Worm (Caenorhabditis elegans) whole organism, L4/young adult: ENCODE results near the gene C09B8.3.

Experiments used
- W03F9.2 ChIP-seq: fragments of 150-350 bp; optimal IDR thresholded peaks from 2 replicates; lab custom pipeline; 2014; ENCODE audit warnings: missing biosample characterization, missing genetic modification characterization
- dao-5 ChIP-seq: sonication (generic microtip); optimal IDR thresholded peaks from 2 replicates; lab custom pipeline; 2016; ENCODE audit warnings: missing genotype, missing genetic modification characterization, moderate library complexity, missing compliant biosample characterization
- him-1 ChIP-seq: sonication (generic microtip); optimal IDR thresholded peaks from 2 replicates; lab custom pipeline; 2016; ENCODE audit warnings: missing genotype, missing genetic modification reagents, missing genetic modification characterization, missing compliant biosample characterization

The C09B8.3 gene

DNA sequence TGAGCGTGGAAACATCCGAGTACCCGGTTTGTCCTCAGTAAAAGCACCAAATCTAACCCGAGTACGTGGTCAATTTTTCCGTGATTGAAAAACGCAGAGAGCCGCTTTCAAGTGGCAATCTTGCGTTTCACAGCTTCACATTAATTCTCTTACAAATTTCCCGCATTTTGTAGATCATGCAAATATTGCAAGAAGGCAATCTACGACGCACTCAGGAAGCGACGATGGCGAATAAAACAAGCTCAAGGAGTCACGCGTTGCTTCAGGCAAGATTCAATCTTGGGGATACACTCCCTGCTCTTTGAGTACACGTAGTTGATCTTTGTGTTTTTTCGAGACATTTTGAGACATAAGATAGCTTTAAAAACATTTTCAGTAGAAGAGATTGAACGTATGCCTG, 22.6 kb downstream of the C09B8.3 start:
- no peak for TF ChIP-seq dao-5 (tag; lab: Kevin White, UChicago)
- TF ChIP-seq W03F9.2 (tag; lab: Kevin White, UChicago): no peak
- no peak for TF ChIP-seq him-1 (tag; lab: Kevin White, UChicago)

DNA sequence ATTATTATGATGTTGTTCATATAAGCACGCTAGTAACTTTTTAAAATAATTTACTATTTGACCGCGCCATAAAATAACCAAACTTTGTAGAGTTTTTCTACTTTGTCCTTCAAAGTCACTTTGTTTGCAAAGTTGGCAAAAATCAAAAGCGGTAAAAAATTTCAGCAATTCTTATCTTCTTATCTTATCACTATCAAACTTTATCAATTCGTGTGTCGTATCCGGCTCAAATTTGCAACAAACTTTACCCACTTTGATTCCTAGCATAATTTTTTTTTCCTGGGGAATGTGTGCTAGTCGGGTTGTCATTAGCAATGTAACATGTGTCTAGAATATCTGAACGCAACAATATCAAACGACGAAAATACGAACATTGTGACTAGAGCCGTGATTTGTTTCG, 24.8 kb downstream of the C09B8.3 start:
- no peak for TF ChIP-seq W03F9.2 (tag; lab: Kevin White, UChicago)
- no peak for TF ChIP-seq him-1 (tag; lab: Kevin White, UChicago)
- TF ChIP-seq dao-5 (tag; lab: Kevin White, UChicago): no peak

DNA sequence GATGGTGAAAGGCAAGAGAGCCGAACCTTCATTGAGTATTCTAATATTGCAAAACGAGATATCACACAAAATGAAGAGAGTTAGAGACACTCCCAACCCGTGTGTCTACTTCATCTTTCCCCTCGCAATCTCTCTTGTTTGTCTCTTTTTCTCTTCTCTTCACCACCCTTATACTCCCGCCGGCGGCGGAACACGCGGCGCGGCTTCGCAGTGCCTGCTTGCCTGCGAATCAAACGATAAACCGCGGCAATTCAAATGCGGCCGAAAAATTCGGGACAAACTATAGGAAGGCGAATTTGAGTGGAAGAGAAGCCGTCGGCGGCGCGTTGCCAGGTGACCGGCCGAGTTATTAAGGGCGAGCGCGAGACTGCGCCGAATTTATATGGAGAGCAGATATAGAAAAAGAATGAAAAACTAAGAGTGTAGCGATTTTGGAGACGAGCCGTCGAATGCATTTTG, 25.9 kb downstream of the C09B8.3 start, which contains the start of gene klp-13:
TSS of gene klp-13 (plus strand) at position 409 of the 459 bp plus-strand sequence.
- peak; percentile 76 for TF ChIP-seq him-1 (tag; lab: Kevin White, UChicago)
- no peak for TF ChIP-seq W03F9.2 (tag; lab: Kevin White, UChicago)

DNA sequence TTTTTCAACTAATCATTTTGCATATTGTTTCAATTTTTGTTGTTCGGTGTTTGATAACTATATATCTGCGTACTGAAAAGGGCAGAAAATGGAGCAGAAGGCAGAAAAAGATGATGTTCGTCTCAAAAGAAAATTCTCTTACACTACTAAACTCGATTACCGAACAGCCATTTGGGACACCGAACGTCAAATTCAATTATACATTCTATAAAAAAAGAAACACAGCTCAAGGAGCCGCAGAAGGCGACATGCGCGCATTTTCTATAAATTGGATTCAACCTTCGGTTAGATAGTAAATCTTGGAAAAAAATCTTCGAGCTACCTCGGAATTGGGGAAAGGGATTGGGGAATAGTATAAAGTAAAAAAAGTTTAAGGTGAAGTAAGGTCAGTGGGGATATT, 27.2 kb downstream of the C09B8.3 start:
- no peak for TF ChIP-seq W03F9.2 (tag; lab: Kevin White, UChicago)
- no peak for TF ChIP-seq dao-5 (tag; lab: Kevin White, UChicago)
- TF ChIP-seq him-1 (tag; lab: Kevin White, UChicago): no peak

DNA sequence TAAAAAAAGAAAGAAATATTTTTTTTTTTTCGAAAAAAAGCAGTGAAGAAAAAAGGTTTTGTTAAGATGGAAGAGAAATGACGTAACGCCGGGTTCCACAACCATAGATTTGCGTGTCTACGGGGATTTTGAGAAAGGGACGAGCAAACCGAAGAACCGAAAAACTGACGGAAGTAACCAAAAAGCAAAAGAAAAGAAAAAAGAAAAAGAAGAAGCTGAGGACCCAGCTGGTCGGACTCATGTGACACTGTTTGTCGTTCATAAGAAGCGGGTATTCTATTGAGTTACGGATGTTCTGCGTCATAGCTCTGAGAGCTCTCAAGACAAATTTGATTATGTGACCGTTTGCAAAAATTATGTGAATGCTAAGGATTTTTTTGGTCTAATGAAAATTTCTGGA, 27.7 kb downstream of the C09B8.3 start:
- TF ChIP-seq him-1 (tag; lab: Kevin White, UChicago) (peak; percentile 20), W03F9.2 (tag; lab: Kevin White, UChicago) (no peak)

DNA sequence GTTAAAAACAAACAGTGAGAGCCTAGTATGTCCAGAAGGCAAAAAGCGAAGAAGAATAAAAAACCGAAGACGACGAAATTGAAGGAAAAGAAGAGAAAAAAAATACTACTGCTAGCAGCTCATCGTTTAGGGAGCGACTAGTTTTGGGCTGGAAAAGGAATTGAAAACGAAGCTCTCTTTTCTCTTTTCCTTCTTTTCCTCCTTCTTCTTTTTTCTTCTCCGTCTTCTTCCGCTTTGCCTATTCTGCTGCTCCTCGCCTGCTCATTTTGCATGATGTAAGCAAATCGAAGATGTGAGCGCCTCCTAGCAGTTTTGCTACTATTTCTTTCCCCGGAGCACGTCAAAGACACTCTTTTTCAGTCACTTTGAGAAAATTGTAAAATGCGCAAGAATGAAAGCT, 28.8 kb downstream of the C09B8.3 start:
- TF ChIP-seq dao-5 (tag; lab: Kevin White, UChicago): no peak
- peak; percentile 31 for TF ChIP-seq him-1 (tag; lab: Kevin White, UChicago)
- no peak for TF ChIP-seq W03F9.2 (tag; lab: Kevin White, UChicago)

DNA sequence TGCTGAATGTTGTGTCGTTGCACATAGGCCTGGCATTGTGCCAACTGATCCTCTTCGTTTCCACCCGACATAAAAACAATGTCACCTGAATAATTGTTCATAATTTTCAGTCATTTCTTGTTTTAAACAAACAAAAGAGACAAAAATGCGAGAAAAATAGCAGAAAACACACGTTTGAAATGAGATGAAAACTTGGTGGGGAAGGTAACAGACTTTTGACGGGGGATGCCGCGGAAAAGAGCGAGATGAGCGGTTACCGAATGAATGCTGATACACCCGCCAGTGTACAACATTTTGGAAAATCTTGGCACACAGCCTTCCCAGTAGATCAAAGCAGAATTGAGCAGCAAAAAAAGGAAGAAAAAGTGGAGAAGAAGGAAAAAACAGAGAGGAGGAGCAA, 32.7 kb downstream of the C09B8.3 start, which contains the start of gene kin-2:
TSS of gene kin-2 (minus strand) at position 101 of the 400 bp plus-strand sequence.
- no peak for TF ChIP-seq him-1 (tag; lab: Kevin White, UChicago)
- TF ChIP-seq W03F9.2 (tag; lab: Kevin White, UChicago): no peak
- TF ChIP-seq dao-5 (tag; lab: Kevin White, UChicago): no peak

DNA sequence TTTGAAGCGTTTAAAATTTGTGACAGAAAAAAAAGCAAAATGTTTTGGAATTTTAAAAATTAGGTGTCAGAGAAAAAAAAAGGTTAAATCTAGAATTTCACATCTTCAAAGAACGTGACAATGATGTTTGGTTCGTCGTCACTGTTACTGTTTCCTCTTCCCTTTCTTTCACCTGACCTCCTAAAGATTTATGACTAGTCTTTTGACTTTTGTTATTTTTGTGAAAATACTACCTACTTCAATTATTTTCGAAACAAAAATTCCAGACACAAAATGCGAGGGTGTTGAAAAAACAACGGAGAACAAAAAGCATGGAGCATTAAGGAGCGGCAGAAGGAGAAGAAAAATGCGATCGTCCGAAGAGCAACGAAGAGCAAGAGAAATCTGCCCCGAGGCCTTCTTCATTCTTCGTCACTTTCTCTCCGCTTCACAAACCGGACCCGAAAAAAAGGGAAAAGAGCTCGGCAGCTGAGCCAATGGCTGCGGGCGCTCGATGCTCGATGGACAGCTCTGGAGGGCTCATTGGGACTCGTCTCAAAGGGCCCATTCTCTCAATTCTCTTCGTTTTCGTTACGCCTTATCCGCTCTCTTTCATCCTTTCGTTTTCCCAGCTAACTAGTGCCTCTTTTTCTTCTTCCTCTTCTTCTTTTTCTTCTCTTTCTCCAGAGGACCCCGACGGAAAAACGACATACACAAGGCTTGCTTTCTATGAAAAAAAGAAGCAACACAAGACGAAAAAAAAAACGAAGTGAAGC, 34.1 kb downstream of the C09B8.3 start:
- TF ChIP-seq dao-5 (tag; lab: Kevin White, UChicago): no peak
- TF ChIP-seq him-1 (tag; lab: Kevin White, UChicago): peak; percentile 71
- no peak for TF ChIP-seq W03F9.2 (tag; lab: Kevin White, UChicago)

DNA sequence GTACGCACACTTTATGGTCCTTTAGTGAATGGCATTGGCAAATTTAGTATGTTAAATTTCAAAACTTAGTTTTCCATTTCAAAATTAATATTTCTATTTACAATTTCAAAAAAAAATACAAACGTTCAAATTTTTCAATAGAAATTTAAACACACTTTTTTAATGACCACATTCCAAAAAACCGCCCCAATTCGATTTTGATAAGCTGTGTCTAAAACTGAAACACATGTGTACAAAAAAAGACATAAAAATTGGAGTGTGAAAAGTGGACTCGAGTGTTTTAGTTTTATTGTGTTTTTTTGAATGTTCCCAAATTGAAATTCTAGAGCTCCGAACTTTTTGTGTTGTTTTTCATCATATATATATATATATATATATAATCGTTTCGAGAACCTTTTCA, 34.7 kb downstream of the C09B8.3 start:
- TF ChIP-seq W03F9.2 (tag; lab: Kevin White, UChicago) (no peak), dao-5 (tag; lab: Kevin White, UChicago) (no peak), him-1 (tag; lab: Kevin White, UChicago) (no peak)

DNA sequence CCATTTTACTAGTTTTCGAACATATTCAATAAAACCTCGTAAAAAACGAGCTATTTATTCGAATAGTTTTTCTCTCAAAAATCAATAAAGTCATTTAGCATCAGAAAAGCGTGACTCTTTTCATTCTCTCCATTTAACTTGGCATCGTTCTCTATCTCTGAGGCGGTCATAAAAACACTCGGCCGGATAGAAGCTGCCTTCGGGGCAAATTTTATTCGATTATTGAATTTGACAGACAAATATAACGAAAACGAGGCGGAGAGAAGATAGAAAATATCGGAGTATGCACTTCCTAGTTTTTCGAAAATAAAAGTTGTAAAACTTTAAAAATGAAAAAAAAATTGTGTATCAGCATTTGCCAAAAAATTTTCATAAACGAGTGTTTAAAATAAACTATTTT, 35.2 kb downstream of the C09B8.3 start:
- no peak for TF ChIP-seq him-1 (tag; lab: Kevin White, UChicago)
- no peak for TF ChIP-seq W03F9.2 (tag; lab: Kevin White, UChicago)
- no peak for TF ChIP-seq dao-5 (tag; lab: Kevin White, UChicago)

DNA sequence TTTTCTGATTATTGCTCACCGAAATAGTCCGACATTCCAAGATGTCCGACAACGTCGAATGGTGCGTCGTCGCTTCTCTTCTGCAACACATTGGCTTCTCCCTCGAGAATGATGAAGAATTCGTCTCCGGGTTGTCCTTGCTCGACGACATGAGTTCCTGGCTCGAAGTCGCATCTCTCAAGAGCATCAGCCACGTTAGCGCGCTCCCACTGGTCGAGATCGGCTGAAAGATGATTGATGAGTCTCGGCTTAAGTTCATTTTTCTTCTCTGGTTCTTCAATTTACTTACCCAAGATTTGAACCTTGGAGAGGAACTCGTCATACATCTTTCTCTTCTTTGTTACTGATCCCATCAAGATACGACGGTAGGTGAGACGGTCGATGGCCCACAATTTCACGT, 38.3 kb downstream of the C09B8.3 start:
- TF ChIP-seq W03F9.2 (tag; lab: Kevin White, UChicago): no peak
- TF ChIP-seq dao-5 (tag; lab: Kevin White, UChicago): no peak
- TF ChIP-seq him-1 (tag; lab: Kevin White, UChicago): no peak

DNA sequence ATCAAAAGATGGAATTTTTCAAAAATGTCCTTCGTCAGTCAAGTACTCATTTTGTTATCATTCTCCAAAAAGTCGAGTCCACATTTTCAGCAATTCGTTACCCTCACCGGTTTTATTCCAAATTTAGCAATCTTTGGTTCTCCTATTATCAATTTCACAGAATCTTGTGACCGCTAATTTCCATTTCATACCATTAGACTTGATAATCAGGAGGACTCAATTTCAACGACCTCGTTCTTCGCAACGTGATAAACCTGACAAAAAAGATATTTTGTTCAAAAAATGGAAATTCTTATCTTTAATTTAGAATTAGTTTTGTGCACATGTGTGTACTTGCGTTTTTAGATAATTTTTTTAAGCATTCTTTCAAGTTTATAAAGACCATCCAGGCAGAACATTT, 47.9 kb downstream of the C09B8.3 start:
- TF ChIP-seq him-1 (tag; lab: Kevin White, UChicago) (no peak), dao-5 (tag; lab: Kevin White, UChicago) (no peak), W03F9.2 (tag; lab: Kevin White, UChicago) (no peak)

DNA sequence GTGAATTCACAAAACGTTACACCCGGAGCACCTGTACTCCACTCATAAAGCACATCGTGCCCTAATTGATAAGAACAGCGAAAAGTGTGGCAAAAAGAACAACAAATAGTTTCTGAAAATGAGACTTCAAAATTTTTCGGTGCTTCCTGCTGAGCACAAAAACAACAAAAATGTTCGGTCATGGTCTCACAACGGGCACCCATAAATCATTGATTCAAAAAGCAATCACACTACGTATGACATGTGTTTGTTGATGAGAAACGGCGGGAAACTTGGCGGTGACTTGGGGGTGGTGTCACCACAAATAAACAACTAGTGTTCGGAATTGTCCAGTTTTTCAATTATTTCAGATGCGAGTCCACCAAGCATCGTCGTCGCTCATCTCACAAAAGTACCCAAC, 49.6 kb downstream of the C09B8.3 start:
- TF ChIP-seq W03F9.2 (tag; lab: Kevin White, UChicago) (no peak), him-1 (tag; lab: Kevin White, UChicago) (no peak), dao-5 (tag; lab: Kevin White, UChicago) (no peak)

DNA sequence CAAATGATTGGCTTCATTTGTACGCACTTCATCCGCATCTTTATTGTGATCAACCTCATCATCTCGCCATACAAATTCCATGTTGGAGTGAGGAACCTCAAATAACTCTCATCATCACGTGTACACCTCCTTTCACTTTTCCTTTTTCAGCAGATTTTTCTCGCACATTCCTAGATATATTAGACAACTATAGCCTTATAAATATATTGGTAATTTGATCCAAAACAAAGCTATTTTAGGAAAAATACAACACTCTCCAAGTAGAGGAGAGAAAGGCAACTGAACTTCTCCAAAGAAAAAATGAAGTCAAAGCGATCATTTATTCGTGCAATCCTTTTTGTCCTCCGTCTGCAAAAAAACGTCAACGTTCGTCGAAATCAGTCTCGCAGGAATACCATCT, 51.7 kb downstream of the C09B8.3 start, which contains the start of gene R07E4.1:
TSS of gene R07E4.1 (plus strand) at position 301 of the 400 bp plus-strand sequence.
- no peak for TF ChIP-seq dao-5 (tag; lab: Kevin White, UChicago)
- TF ChIP-seq him-1 (tag; lab: Kevin White, UChicago): no peak
- no peak for TF ChIP-seq W03F9.2 (tag; lab: Kevin White, UChicago)
